Worm (Caenorhabditis elegans): ENCODE results near the gene tkr-3.

Gene tkr-3

ce11 chrIV:5083832-5084231 lies 38.1 kb downstream of the tkr-3 start:
- TF ChIP-seq nhr-76 (tag; optimal IDR thresholded peaks at IDR 0.05) (no peak), nhr-2 (tag; optimal IDR thresholded peaks at IDR 0.05) (no peak), elt-3 (tag; optimal IDR thresholded peaks at IDR 0.05) (no peak), M03D4.4 (tag; optimal IDR thresholded peaks at IDR 0.05) (no peak), zip-8 (tag; optimal IDR thresholded peaks at IDR 0.05) (no peak), bed-3 (GFP tag; optimal IDR thresholded peaks at IDR 0.05) (no peak), ceh-43 (GFP tag; optimal IDR thresholded peaks at IDR 0.05) (no peak), pha-4 (tag; optimal IDR thresholded peaks at IDR 0.05) (no peak), lin-32 (GFP tag; optimal IDR thresholded peaks at IDR 0.05) (no peak), sem-2 (GFP tag; optimal IDR thresholded peaks at IDR 0.05) (no peak), lsy-2 (tag; optimal IDR thresholded peaks at IDR 0.05) (no peak), elt-1 (tag; optimal IDR thresholded peaks at IDR 0.05; ENCODE audit: borderline replicate concordance, insufficient read depth) (no peak)

DNA sequence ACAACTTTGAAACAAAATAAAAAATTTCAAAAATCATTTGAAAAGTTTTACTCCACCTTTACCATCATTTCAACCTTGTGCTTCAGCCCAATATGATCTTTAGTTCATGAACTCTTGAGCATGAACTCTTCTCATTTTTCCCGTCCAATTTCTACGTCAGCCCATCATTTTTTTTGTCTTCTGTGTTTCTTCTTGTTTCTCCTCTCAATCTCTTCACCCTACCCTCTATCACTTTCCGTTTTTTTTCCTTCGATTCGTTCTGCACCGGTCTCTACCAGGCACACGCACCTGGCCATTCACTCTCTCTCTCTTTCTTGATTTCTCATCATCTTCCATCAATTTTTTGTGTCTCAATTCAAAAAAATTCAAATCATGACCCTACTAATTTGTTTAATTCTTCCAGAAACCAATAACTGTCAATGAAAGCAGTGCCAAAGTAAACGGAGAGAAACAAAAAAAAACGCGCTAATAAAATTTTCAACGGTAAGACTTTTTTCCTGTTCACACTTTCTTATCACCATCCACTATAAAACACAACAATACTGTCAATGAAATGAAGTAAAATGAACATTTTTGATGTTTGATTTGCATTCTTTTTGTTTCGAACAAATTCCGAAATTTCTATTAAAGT lies 38.9 kb downstream of the tkr-3 start, which contains the start of gene pygo-1:
TSS of gene pygo-1 (plus strand) at position 404 of the 631 bp plus-strand sequence.
- TF ChIP-seq nhr-237 (tag; optimal IDR thresholded peaks at IDR 0.05) (no peak), mep-1 (tag; optimal IDR thresholded peaks at IDR 0.05) (no peak), nhr-28 (tag; optimal IDR thresholded peaks at IDR 0.05) (no peak), bed-3 (GFP tag; optimal IDR thresholded peaks at IDR 0.05) (no peak), drap-1 (GFP tag; optimal IDR thresholded peaks at IDR 0.05) (no peak), ztf-11 (tag; optimal IDR thresholded peaks at IDR 0.05) (no peak), mab-5 (tag; optimal IDR thresholded peaks at IDR 0.05) (no peak), pha-4 (tag; optimal IDR thresholded peaks at IDR 0.05) (no peak), mls-2 (tag; optimal IDR thresholded peaks at IDR 0.05) (no peak), lsy-2 (tag; optimal IDR thresholded peaks at IDR 0.05) (no peak), M03D4.4 (tag; optimal IDR thresholded peaks at IDR 0.05) (no peak), ham-2 (GFP tag; optimal IDR thresholded peaks at IDR 0.05) (no peak), ceh-43 (GFP tag; optimal IDR thresholded peaks at IDR 0.05) (no peak)

DNA sequence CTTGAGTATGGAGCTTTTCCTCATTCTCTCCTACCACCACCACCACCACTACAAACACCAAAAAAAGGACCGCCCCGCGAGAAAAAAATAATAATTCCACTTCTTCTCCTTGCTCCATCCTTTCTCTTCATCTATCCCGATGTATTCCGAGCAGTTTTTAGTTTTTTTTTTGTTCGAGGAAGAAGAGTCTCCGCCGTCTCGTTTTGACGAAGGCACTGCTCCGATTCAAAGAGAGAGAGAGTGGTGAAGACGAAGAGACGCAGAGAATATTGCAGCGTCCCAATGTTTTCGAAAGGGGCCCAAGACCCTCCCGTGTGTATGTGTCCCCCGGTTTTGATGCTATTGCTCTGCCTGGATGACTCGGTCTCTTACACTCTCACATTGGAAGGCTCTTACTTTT lies 40.8 kb downstream of the tkr-3 start:
- TF ChIP-seq drap-1 (GFP tag; optimal IDR thresholded peaks at IDR 0.05) (no peak), nhr-2 (tag; optimal IDR thresholded peaks at IDR 0.05) (no peak), pha-4 (tag; optimal IDR thresholded peaks at IDR 0.05) (no peak), lin-13 (tag; optimal IDR thresholded peaks at IDR 0.05) (no peak), unc-62 (GFP tag; optimal IDR thresholded peaks at IDR 0.05) (no peak), nhr-12 (tag; optimal IDR thresholded peaks at IDR 0.05) (no peak)

DNA sequence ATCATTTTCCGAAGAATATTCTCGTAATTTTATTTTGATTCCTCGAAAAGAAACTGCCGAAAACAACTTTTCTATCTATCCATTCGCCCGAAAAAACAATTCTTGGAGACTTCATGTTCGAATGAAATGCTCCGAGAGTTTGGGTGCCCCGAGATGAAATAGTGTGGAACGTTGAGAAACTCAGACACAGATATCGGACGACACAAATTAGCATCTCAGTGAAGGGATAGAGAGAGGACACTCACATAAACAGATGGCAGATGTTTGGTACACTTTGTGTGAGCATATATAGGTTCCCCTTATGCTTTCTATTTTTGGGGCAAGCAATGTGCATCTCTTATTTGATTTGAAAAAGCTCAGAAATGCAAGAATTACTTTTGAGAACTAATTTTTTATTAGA lies 43.0 kb downstream of the tkr-3 start:
- TF ChIP-seq unc-39 (tag; optimal IDR thresholded peaks at IDR 0.05) (no peak), unc-120 (tag; optimal IDR thresholded peaks at IDR 0.05; ENCODE audit: poor library complexity, severe bottlenecking) (peak; percentile 59), hlh-1 (tag; optimal IDR thresholded peaks at IDR 0.05) (peak; percentile 18), pha-4 (tag; optimal IDR thresholded peaks at IDR 0.05) (no peak), unc-62 (GFP tag; optimal IDR thresholded peaks at IDR 0.05) (peak; percentile 36), nhr-2 (tag; optimal IDR thresholded peaks at IDR 0.05) (peak; percentile 63), cnd-1 (tag; optimal IDR thresholded peaks at IDR 0.05) (peak; percentile 84), mep-1 (tag; optimal IDR thresholded peaks at IDR 0.05) (peak; percentile 13), blmp-1 (tag; optimal IDR thresholded peaks at IDR 0.05) (no peak), ces-1 (GFP tag; optimal IDR thresholded peaks at IDR 0.05) (peak; percentile 75), lin-32 (GFP tag; optimal IDR thresholded peaks at IDR 0.05) (peak; percentile 49)

- TF ChIP-seq ceh-43 (GFP tag; optimal IDR thresholded peaks at IDR 0.05) (no peak), drap-1 (GFP tag; optimal IDR thresholded peaks at IDR 0.05) (peak; percentile 9), elt-1 (tag; optimal IDR thresholded peaks at IDR 0.05; ENCODE audit: borderline replicate concordance, insufficient read depth) (no peak), mls-2 (tag; optimal IDR thresholded peaks at IDR 0.05) (peak; percentile 33), ham-2 (GFP tag; optimal IDR thresholded peaks at IDR 0.05) (peak; percentile 59), ceh-83 (GFP tag; optimal IDR thresholded peaks at IDR 0.05) (no peak), lin-13 (tag; optimal IDR thresholded peaks at IDR 0.05) (no peak), nhr-12 (tag; optimal IDR thresholded peaks at IDR 0.05) (no peak), tbx-8 (GFP tag; optimal IDR thresholded peaks at IDR 0.05) (no peak), blmp-1 (tag; optimal IDR thresholded peaks at IDR 0.05) (no peak), ces-1 (GFP tag; optimal IDR thresholded peaks at IDR 0.05) (no peak), hlh-1 (tag; optimal IDR thresholded peaks at IDR 0.05) (peak; percentile 5), nhr-76 (tag; optimal IDR thresholded peaks at IDR 0.05) (no peak), sptf-1 (tag; optimal IDR thresholded peaks at IDR 0.05) (no peak), cnd-1 (tag; optimal IDR thresholded peaks at IDR 0.05) (peak; percentile 37), ztf-11 (tag; optimal IDR thresholded peaks at IDR 0.05) (no peak), lin-32 (GFP tag; optimal IDR thresholded peaks at IDR 0.05) (no peak), nhr-2 (tag; optimal IDR thresholded peaks at IDR 0.05) (peak; percentile 53), unc-62 (GFP tag; optimal IDR thresholded peaks at IDR 0.05) (peak; percentile 4), nhr-28 (tag; optimal IDR thresholded peaks at IDR 0.05) (no peak), sem-2 (GFP tag; optimal IDR thresholded peaks at IDR 0.05) (no peak), nhr-237 (tag; optimal IDR thresholded peaks at IDR 0.05) (no peak), mab-5 (tag; optimal IDR thresholded peaks at IDR 0.05) (no peak), lsy-2 (tag; optimal IDR thresholded peaks at IDR 0.05) (no peak), snpc-4 (tag; optimal IDR thresholded peaks at IDR 0.05) (no peak), M03D4.4 (tag; optimal IDR thresholded peaks at IDR 0.05) (peak; percentile 43), elt-3 (tag; optimal IDR thresholded peaks at IDR 0.05) (no peak), bed-3 (GFP tag; optimal IDR thresholded peaks at IDR 0.05) (no peak), ceh-39 (tag; optimal IDR thresholded peaks at IDR 0.05) (no peak), unc-39 (tag; optimal IDR thresholded peaks at IDR 0.05) (no peak), flh-1 (GFP tag; optimal IDR thresholded peaks at IDR 0.05) (no peak), zip-8 (tag; optimal IDR thresholded peaks at IDR 0.05) (peak; percentile 28), unc-120 (tag; optimal IDR thresholded peaks at IDR 0.05; ENCODE audit: poor library complexity, severe bottlenecking) (peak; percentile 21), mep-1 (tag; optimal IDR thresholded peaks at IDR 0.05) (peak; percentile 31), pha-4 (tag; optimal IDR thresholded peaks at IDR 0.05) (no peak)
Measured at ce11 chrIV:5077918-5078317, 44.0 kb downstream of the tkr-3 start.
